Worm (Caenorhabditis elegans) whole organism, L2 larva: Measurements from ENCODE around the gene grl-9.
A peak's percentile ranks its signal among the peaks of the same experiment; 100 is the strongest.

Experiments used
- C34F6.9 ChIP-seq: fragments of 150-350 bp; optimal IDR thresholded peaks from 2 replicates; lab custom pipeline; 2014; ENCODE audit warnings: missing biosample characterization, missing genetic modification characterization
- F13H6.1 ChIP-seq: sonication (generic microtip); optimal IDR thresholded peaks from 2 replicates; lab custom pipeline; 2016; ENCODE audit warnings: missing genetic modification characterization, missing compliant biosample characterization
- R02D3.7 ChIP-seq: fragments of 150-350 bp; optimal IDR thresholded peaks from 2 replicates; lab custom pipeline; 2014; ENCODE audit warnings: missing biosample characterization, missing genetic modification characterization
- Y55F3AM.14 ChIP-seq: fragments of 200-800 bp; sonication (Bioruptor generic); optimal IDR thresholded peaks from 2 replicates; lab custom pipeline; 2018; ENCODE audit warnings: mild to moderate bottlenecking, missing genetic modification characterization, missing compliant biosample characterization
- ZK546.5 ChIP-seq: sonication (generic microtip); optimal IDR thresholded peaks from 2 replicates; lab custom pipeline; 2017; ENCODE audit warnings: missing biosample characterization, missing genetic modification characterization
- aly-2 ChIP-seq: fragments of 150-350 bp; optimal IDR thresholded peaks from 2 replicates; lab custom pipeline; 2014; ENCODE audit warnings: missing biosample characterization, missing genetic modification characterization
- ama-1 ChIP-seq: fragments of 150-350 bp; optimal IDR thresholded peaks from 2 replicates; lab custom pipeline; 2018; ENCODE audit warnings: inconsistent platforms
- ceh-16 ChIP-seq: fragments of 150-350 bp; optimal IDR thresholded peaks from 2 replicates; lab custom pipeline; 2014; ENCODE audit warnings: missing biosample characterization, missing genetic modification characterization
- ceh-82 ChIP-seq: fragments of 150-350 bp; optimal IDR thresholded peaks from 2 replicates; lab custom pipeline; 2014; ENCODE audit warnings: missing biosample characterization, missing genetic modification characterization
- crh-2 ChIP-seq: sonication (generic microtip); optimal IDR thresholded peaks from 2 replicates; lab custom pipeline; 2017; ENCODE audit warnings: missing biosample characterization, missing genetic modification characterization
- dmd-4 ChIP-seq: sonication (generic microtip); optimal IDR thresholded peaks from 2 replicates; lab custom pipeline; 2017; ENCODE audit warnings: missing biosample characterization, missing genetic modification characterization
- egl-27 ChIP-seq: sonication (generic microtip); optimal IDR thresholded peaks from 3 replicates; lab custom pipeline; 2017; ENCODE audit warnings: missing biosample characterization, missing genetic modification reagents, missing genetic modification characterization
- elt-1 ChIP-seq: fragments of 150-350 bp; optimal IDR thresholded peaks from 2 replicates; lab custom pipeline; 2014; ENCODE audit warnings: missing biosample characterization, missing genetic modification characterization
- fos-1 ChIP-seq: fragments of 150-350 bp; optimal IDR thresholded peaks from 2 replicates; lab custom pipeline; 2014; ENCODE audit warnings: missing biosample characterization, missing genetic modification characterization
- gmeb-1 ChIP-seq: fragments of 150-350 bp; optimal IDR thresholded peaks from 2 replicates; lab custom pipeline; 2014; ENCODE audit warnings: missing biosample characterization, missing genetic modification characterization
- lin-11 ChIP-seq: fragments of 150-350 bp; sonication (generic microtip); optimal IDR thresholded peaks from 2 replicates; lab custom pipeline; 2014; ENCODE audit warnings: missing biosample characterization, missing genetic modification characterization, inconsistent platforms, mixed read lengths
- lin-39 ChIP-seq: fragments of 150-350 bp; optimal IDR thresholded peaks from 2 replicates; lab custom pipeline; 2014; ENCODE audit warnings: missing biosample characterization, missing genetic modification reagents, missing genetic modification characterization
- lsy-2 ChIP-seq, 2 experiments: fragments of 150-350 bp in 1 of 2; sonication (generic microtip) in 1 of 2; optimal IDR thresholded peaks; 2 replicates each; lab custom pipeline; 2014 to 2017; ENCODE audit warnings: missing biosample characterization in 2 of 2, missing genetic modification characterization in 2 of 2
- mbf-1 ChIP-seq: sonication (generic microtip); optimal IDR thresholded peaks from 2 replicates; lab custom pipeline; 2017; ENCODE audit warnings: missing biosample characterization, missing genetic modification characterization
- mdl-1 ChIP-seq, 2 experiments: fragments of 150-350 bp in 1 of 2; sonication (generic microtip) in 1 of 2; optimal IDR thresholded peaks; 2 replicates each; lab custom pipeline; 2017; ENCODE audit warnings: missing biosample characterization in 2 of 2, missing genetic modification characterization in 2 of 2
- nhr-12 ChIP-seq: fragments of 150-350 bp; optimal IDR thresholded peaks from 2 replicates; lab custom pipeline; 2014; ENCODE audit warnings: missing biosample characterization, missing genetic modification characterization
- nhr-129 ChIP-seq: fragments of 150-350 bp; optimal IDR thresholded peaks from 2 replicates; lab custom pipeline; 2014; ENCODE audit warnings: missing biosample characterization, missing genetic modification characterization
- nhr-21 ChIP-seq: fragments of 150-350 bp; optimal IDR thresholded peaks from 2 replicates; lab custom pipeline; 2014; ENCODE audit warnings: missing biosample characterization, missing genetic modification characterization
- nhr-23 ChIP-seq: fragments of 150-350 bp; optimal IDR thresholded peaks from 2 replicates; lab custom pipeline; 2014; ENCODE audit warnings: missing biosample characterization, missing genetic modification reagents, missing genetic modification characterization
- nhr-237 ChIP-seq: fragments of 150-350 bp; optimal IDR thresholded peaks from 2 replicates; lab custom pipeline; 2014; ENCODE audit warnings: missing biosample characterization, missing genetic modification characterization
- nhr-25 ChIP-seq: fragments of 150-350 bp; sonication (generic microtip); optimal IDR thresholded peaks from 3 replicates; lab custom pipeline; 2014; ENCODE audit warnings: missing biosample characterization, missing genetic modification characterization
- nhr-6 ChIP-seq: fragments of 150-350 bp; optimal IDR thresholded peaks from 2 replicates; lab custom pipeline; 2014; ENCODE audit warnings: missing biosample characterization, missing genetic modification characterization
- nhr-77 ChIP-seq: fragments of 150-350 bp; optimal IDR thresholded peaks from 2 replicates; lab custom pipeline; 2014; ENCODE audit warnings: missing biosample characterization, missing genetic modification characterization
- peb-1 ChIP-seq: fragments of 150-350 bp; optimal IDR thresholded peaks from 2 replicates; lab custom pipeline; 2014; ENCODE audit warnings: missing biosample characterization, missing genetic modification characterization
- sem-4 ChIP-seq: fragments of 150-350 bp; optimal IDR thresholded peaks from 2 replicates; lab custom pipeline; 2014; ENCODE audit warnings: missing biosample characterization, missing genetic modification reagents, missing genetic modification characterization
- skn-1 ChIP-seq: sonication (generic microtip); optimal IDR thresholded peaks from 2 replicates; lab custom pipeline; 2017; ENCODE audit warnings: missing biosample characterization, missing genetic modification characterization
- sma-3 ChIP-seq: sonication (generic microtip); optimal IDR thresholded peaks from 2 replicates; lab custom pipeline; 2016; ENCODE audit warnings: missing genetic modification reagents, missing genetic modification characterization, missing compliant biosample characterization
- sma-9 ChIP-seq, 2 experiments: fragments of 150-350 bp in 1 of 2; sonication (generic microtip) in 1 of 2; optimal IDR thresholded peaks; 2 replicates each; lab custom pipeline; 2014 to 2016; ENCODE audit warnings: missing genetic modification characterization in 2 of 2, mild to moderate bottlenecking in 1 of 2, missing biosample characterization in 1 of 2, missing compliant biosample characterization in 1 of 2, missing genetic modification reagents in 1 of 2, moderate library complexity in 1 of 2
- snpc-4 ChIP-seq: fragments of 150-350 bp; optimal IDR thresholded peaks from 2 replicates; lab custom pipeline; 2014; ENCODE audit warnings: missing biosample characterization, missing genetic modification characterization
- unc-39 ChIP-seq: fragments of 150-350 bp; optimal IDR thresholded peaks from 2 replicates; lab custom pipeline; 2014; ENCODE audit warnings: missing biosample characterization, missing genetic modification characterization
- unc-55 ChIP-seq: fragments of 150-350 bp; sonication (generic microtip); optimal IDR thresholded peaks from 3 replicates; lab custom pipeline; 2014; ENCODE audit warnings: missing biosample characterization, missing genetic modification reagents, missing genetic modification characterization
- unc-62 ChIP-seq: fragments of 150-350 bp; optimal IDR thresholded peaks from 2 replicates; lab custom pipeline; 2014; ENCODE audit warnings: missing biosample characterization, missing genetic modification reagents, missing genetic modification characterization
- zag-1 ChIP-seq: fragments of 150-350 bp; optimal IDR thresholded peaks from 2 replicates; lab custom pipeline; 2014; ENCODE audit warnings: missing biosample characterization, missing genetic modification characterization
- ztf-1 ChIP-seq: fragments of 200-800 bp; sonication (Bioruptor generic); conservative IDR thresholded peaks from 2 replicates; pipeline ENCODE4 v1.3.6; 2022; ENCODE audit warnings: missing genetic modification characterization, missing compliant biosample characterization
- ztf-11 ChIP-seq: sonication (generic microtip); optimal IDR thresholded peaks from 2 replicates; lab custom pipeline; 2017; ENCODE audit warnings: missing biosample characterization, missing genetic modification characterization
- ztf-4 ChIP-seq: fragments of 150-350 bp; optimal IDR thresholded peaks from 2 replicates; lab custom pipeline; 2014; ENCODE audit warnings: missing biosample characterization, missing genetic modification characterization

grl-9 gene

DNA sequence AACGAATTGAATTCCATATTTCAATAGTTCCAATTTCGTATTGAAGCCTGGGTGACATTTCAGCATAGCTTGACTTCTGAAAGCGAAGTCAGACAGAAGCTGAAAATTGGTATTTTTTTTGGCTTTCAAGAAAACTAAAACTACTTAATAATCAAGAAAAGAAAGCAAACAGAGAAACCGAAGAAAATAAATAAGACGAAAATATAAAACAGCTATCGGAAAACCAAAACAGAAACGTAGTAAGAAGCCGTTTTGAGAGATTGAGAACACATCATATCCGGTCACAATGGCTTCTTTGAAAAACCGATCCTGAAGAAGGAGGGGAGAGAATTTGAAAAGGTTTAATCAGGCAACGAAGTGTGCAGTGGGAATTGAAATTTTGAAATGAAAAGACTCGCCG, 13.3 kb downstream of the grl-9 start, which contains the start of gene srg-30:
Gene srg-30 (minus strand): TSS at position 101 of the 400 bp plus-strand sequence.
- TF ChIP-seq C34F6.9 (tag; lab: Kevin White, UChicago) (no peak), gmeb-1 (tag; lab: Kevin White, UChicago) (no peak), aly-2 (tag; lab: Kevin White, UChicago) (no peak), F13H6.1 (tag; lab: Kevin White, UChicago) (no peak), sem-4 (tag; lab: Kevin White, UChicago) (no peak), nhr-6 (tag; lab: Kevin White, UChicago) (no peak), mbf-1 (no peak), skn-1 (tag; lab: Kevin White, UChicago) (no peak), nhr-12 (no peak), nhr-237 (tag; lab: Kevin White, UChicago) (no peak), ceh-82 (no peak), nhr-25 (tag; lab: Kevin White, UChicago) (no peak), Y55F3AM.14 (GFP tag; lab: Kevin White, UChicago) (no peak), ztf-4 (tag; lab: Kevin White, UChicago) (no peak), ztf-11 (tag; lab: Kevin White, UChicago) (no peak), mdl-1 (tag; optimal IDR thresholded peaks at IDR 0.05; lab: Kevin White, UChicago) (no peak)
- TF ChIP-seq, all 48 proteins: peak for 0

DNA sequence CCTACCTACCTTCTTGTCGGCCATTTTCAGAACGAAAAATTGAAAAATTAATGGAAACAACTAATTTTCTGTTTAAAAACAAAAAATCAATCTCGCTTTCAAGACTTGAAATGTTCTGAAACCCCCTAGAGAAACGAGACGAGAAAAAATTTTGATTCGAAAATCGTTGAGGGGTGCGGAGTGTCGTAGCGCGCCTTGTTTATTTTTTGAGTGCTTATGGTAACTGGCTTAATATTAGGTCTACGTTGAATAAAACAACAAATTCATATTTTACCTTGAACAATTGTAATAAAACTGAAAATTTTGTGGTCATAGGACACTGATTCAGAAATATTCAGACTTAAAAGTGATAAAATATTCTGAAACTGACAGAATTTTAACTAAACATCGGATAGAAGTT, 21.0 kb downstream of the grl-9 start, which contains the start of gene sna-1:
Gene sna-1 (minus strand): TSS at position 218 of the 400 bp plus-strand sequence.
- TF ChIP-seq dmd-4 (no peak), unc-55 (GFP tag; lab: Kevin White, UChicago) (peak; percentile 28), nhr-12 (no peak), snpc-4 (no peak), mdl-1 (tag; optimal IDR thresholded peaks at IDR 0.05; lab: Kevin White, UChicago) (no peak), skn-1 (tag; lab: Kevin White, UChicago) (no peak), unc-39 (tag; lab: Kevin White, UChicago) (no peak), ama-1 (lab: Kevin White, UChicago) (peak; percentile 36), C34F6.9 (tag; lab: Kevin White, UChicago) (no peak), unc-62 (GFP tag; lab: Kevin White, UChicago) (no peak), nhr-129 (tag; lab: Kevin White, UChicago) (no peak), ZK546.5 (tag; lab: Kevin White, UChicago) (no peak)

DNA sequence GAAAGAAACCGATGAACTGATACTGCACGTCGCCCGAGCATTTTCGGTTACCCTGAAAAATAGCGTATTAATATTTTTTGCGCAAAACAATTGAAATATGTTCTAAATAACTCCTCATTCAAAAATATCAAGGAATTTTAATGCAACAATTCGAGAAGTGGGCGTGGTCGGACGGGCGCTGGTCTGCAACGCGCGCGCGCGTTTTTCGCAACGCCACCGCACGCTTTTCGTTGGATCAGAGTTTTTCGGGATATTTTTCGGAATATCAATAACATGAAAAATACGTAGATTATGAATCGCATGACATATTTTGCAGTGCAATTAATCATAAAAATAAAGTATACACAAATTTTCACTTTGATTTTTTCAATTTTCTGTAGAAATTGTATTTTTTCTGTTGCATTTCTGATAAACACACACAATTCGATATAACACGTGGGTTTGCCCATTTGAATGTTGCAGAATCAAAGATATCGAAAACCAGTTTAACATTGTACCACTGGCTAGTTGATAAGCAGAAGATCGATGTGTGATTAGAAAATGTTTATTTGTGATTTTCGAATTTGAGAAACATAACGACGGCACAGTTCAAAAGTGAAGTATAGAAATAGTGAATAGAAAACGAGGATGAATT, 22.3 kb downstream of the grl-9 start, which contains the start of gene dlst-1:
Gene dlst-1 (minus strand): TSS at position 52 of the 634 bp plus-strand sequence.
- no peak for TF ChIP-seq ztf-1
- no peak for TF ChIP-seq zag-1 (tag; lab: Kevin White, UChicago)
- TF ChIP-seq lin-11 (tag; lab: Kevin White, UChicago), result peak; percentile 25
- no peak for TF ChIP-seq ztf-4 (tag; lab: Kevin White, UChicago)
- TF ChIP-seq C34F6.9 (tag; lab: Kevin White, UChicago), result peak; percentile 29
- no peak for TF ChIP-seq unc-62 (GFP tag; lab: Kevin White, UChicago)
- TF ChIP-seq ama-1 (lab: Kevin White, UChicago), result no peak
- TF ChIP-seq ceh-82, result no peak
- no peak for TF ChIP-seq skn-1 (tag; lab: Kevin White, UChicago)
- TF ChIP-seq R02D3.7 (tag; lab: Kevin White, UChicago), result no peak
- no peak for TF ChIP-seq mdl-1 (tag; optimal IDR thresholded peaks at IDR 0.05; lab: Kevin White, UChicago)
- TF ChIP-seq elt-1 (tag; lab: Kevin White, UChicago), result no peak
- TF ChIP-seq fos-1 (tag; lab: Kevin White, UChicago), result no peak
- TF ChIP-seq nhr-77, result no peak
- peak; percentile 40 for TF ChIP-seq F13H6.1 (tag; lab: Kevin White, UChicago)
- TF ChIP-seq gmeb-1 (tag; lab: Kevin White, UChicago), result peak; percentile 43
- peak; percentile 45 for TF ChIP-seq nhr-25 (tag; lab: Kevin White, UChicago)
- peak; percentile 66 for TF ChIP-seq sma-3 (GFP tag; lab: Kevin White, UChicago)
- TF ChIP-seq mbf-1, result no peak
- TF ChIP-seq nhr-21 (tag; lab: Kevin White, UChicago), result peak; percentile 8
- no peak for TF ChIP-seq dmd-4
- no peak for TF ChIP-seq ceh-16 (tag; lab: Kevin White, UChicago)
- no peak for TF ChIP-seq lin-39 (tag; lab: Kevin White, UChicago)
- TF ChIP-seq nhr-237 (tag; lab: Kevin White, UChicago), result no peak
- peak; percentile 21 to 45 for TF ChIP-seq lsy-2 (tag; optimal IDR thresholded peaks at IDR 0.05; lab: Kevin White, UChicago)
- TF ChIP-seq egl-27 (tag; lab: Kevin White, UChicago), result no peak
- no peak for TF ChIP-seq peb-1 (tag; lab: Kevin White, UChicago)
- no peak for TF ChIP-seq ZK546.5 (tag; lab: Kevin White, UChicago)
- TF ChIP-seq sma-9 (GFP tag; optimal IDR thresholded peaks at IDR 0.05; lab: Kevin White, UChicago), result no peak
- TF ChIP-seq sma-9 (tag; optimal IDR thresholded peaks at IDR 0.05; lab: Kevin White, UChicago), result no peak
- peak; percentile 47 for TF ChIP-seq nhr-129 (tag; lab: Kevin White, UChicago)
- no peak for TF ChIP-seq nhr-23 (tag; lab: Kevin White, UChicago)
- TF ChIP-seq crh-2 (tag; lab: Kevin White, UChicago), result no peak
- no peak for TF ChIP-seq aly-2 (tag; lab: Kevin White, UChicago)
- TF ChIP-seq nhr-6 (tag; lab: Kevin White, UChicago), result no peak
